Fruit fly (Drosophila melanogaster) S2 (cell line): Measurements from ENCODE around the gene Egfrap.

Experiments
- CG8478 ChIP-seq: fragments of >200 bp; optimal IDR thresholded peaks from 2 replicates; lab custom pipeline; 2018
- CTCF ChIP-seq, 2 experiments: fragments of >200 bp; optimal IDR thresholded peaks; 2 replicates each; lab custom pipeline; 2018

- TF ChIP-seq CG8478 (lab: Kevin White, UChicago) (no peak), CTCF (optimal IDR thresholded peaks at IDR 0.05; lab: Kevin White, UChicago) (no peak)
These were observed 18.2 kb upstream of the Egfrap start for dm6 chr3L:5968695-5969094.
